Worm (Caenorhabditis elegans) whole organism, early embryonic: Measurements from ENCODE around the gene srh-233.

Experiments used
- ama-1 ChIP-seq: fragments of 150-350 bp; optimal IDR thresholded peaks from 2 replicates; lab custom pipeline; 2014
- ceh-36 ChIP-seq: sonication (generic microtip); optimal IDR thresholded peaks from 2 replicates; lab custom pipeline; 2016; ENCODE audit warnings: missing genetic modification characterization, inconsistent platforms, missing compliant biosample characterization
- ets-7 ChIP-seq: sonication (generic microtip); optimal IDR thresholded peaks from 2 replicates; lab custom pipeline; 2016; ENCODE audit warnings: missing genotype, missing genetic modification characterization, missing compliant biosample characterization
- flt-1 ChIP-seq: fragments of 200-800 bp; sonication (Bioruptor generic); IDR thresholded peaks from 2 replicates; pipeline ENCODE4 v1.3.6; 2022; ENCODE audit warnings: missing genetic modification characterization, missing compliant biosample characterization
- hmbx-1 ChIP-seq: sonication (generic microtip); optimal IDR thresholded peaks from 2 replicates; lab custom pipeline; 2016; ENCODE audit warnings: mild to moderate bottlenecking, missing genetic modification characterization, missing compliant biosample characterization
- hmg-4 ChIP-seq: fragments of 200-800 bp; sonication (Bioruptor generic); optimal IDR thresholded peaks from 2 replicates; lab custom pipeline; 2018; ENCODE audit warnings: mild to moderate bottlenecking, missing genetic modification characterization, missing compliant biosample characterization
- pes-1 ChIP-seq: fragments of 200-800 bp; sonication (Bioruptor generic); IDR thresholded peaks from 2 replicates; pipeline ENCODE4 v1.3.6; 2022; ENCODE audit warnings: missing genetic modification reagents, missing genetic modification characterization, missing compliant biosample characterization
- scrt-1 ChIP-seq: fragments of 200-800 bp; sonication (Bioruptor generic); IDR thresholded peaks from 2 replicates; pipeline ENCODE4 v1.3.6; 2022; ENCODE audit warnings: missing genetic modification characterization, missing compliant biosample characterization
- tbx-37 ChIP-seq: fragments of 200-800 bp; sonication (Bioruptor generic); conservative IDR thresholded peaks from 2 replicates; pipeline ENCODE4 v1.3.6; 2022; ENCODE audit warnings: missing genetic modification reagents, missing genetic modification characterization, missing compliant biosample characterization

DNA sequence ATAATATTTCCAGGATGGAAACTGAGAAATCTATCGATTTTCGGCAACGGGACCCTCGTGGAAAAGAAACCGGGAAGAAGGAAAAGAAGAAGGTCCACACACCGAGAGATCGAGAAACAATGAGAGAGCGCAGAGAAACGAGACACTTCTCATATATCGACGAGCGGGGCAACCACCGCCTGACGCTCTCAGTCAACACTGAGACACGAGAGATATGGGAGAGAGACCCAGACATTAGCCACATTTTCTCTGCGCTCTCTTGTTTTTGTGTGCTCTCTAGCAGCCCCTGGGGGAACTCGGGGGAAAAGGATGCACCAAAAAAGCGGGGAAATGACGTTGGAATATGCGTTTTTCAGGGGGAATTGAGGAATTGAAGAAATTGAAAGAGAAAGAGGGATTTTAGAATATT, 43.4 kb upstream of the srh-233 start:
- TF ChIP-seq scrt-1 (no peak), flt-1 (no peak), tbx-37 (no peak), ets-7 (no peak), ama-1 (no peak), hmg-4 (peak; percentile 61), ceh-36 (tag; lab: Kevin White, UChicago) (no peak), hmbx-1 (no peak), pes-1 (GFP tag; lab: Robert Waterston, UW) (no peak)
